Fruit fly (Drosophila melanogaster) whole organism, pupa: ENCODE results near the gene CG32437.

Source experiments
- CG10348 ChIP-seq: fragments of 200-800 bp; sonication (Bioruptor generic); IDR thresholded peaks from 2 replicates; pipeline ENCODE4 v1.3.6; 2022; ENCODE audit warnings: missing biosample characterization, missing genetic modification characterization
- CG12605 ChIP-seq: fragments of 200-800 bp; sonication (Bioruptor generic); IDR thresholded peaks from 2 replicates; pipeline ENCODE4 v1.3.6; 2022; ENCODE audit warnings: missing biosample characterization, missing genetic modification characterization
- CG13204 ChIP-seq: fragments of 200-800 bp; sonication (Bioruptor generic); optimal IDR thresholded peaks from 2 replicates; lab custom pipeline; 2018; ENCODE audit warnings: missing biosample characterization, mild to moderate bottlenecking, missing genetic modification characterization, moderate library complexity
- CG14655 ChIP-seq: fragments of 200-800 bp; sonication (Bioruptor generic); optimal IDR thresholded peaks from 3 replicates; lab custom pipeline; 2017; ENCODE audit warnings: mild to moderate bottlenecking, missing biosample characterization, missing genetic modification reagents, missing genetic modification characterization
- CG15710 ChIP-seq: fragments of 200-800 bp; sonication (Bioruptor generic); optimal IDR thresholded peaks from 2 replicates; lab custom pipeline; 2018; ENCODE audit warnings: missing biosample characterization, mild to moderate bottlenecking, missing genetic modification characterization, moderate library complexity
- CG32121 ChIP-seq: fragments of 200-800 bp; sonication (Bioruptor generic); IDR thresholded peaks from 2 replicates; pipeline ENCODE4 v1.3.6; 2022; ENCODE audit warnings: missing biosample characterization, missing genetic modification characterization
- CG34367 ChIP-seq: fragments of 200-800 bp; sonication (Bioruptor generic); optimal IDR thresholded peaks from 2 replicates; lab custom pipeline; 2018; ENCODE audit warnings: missing biosample characterization, mild to moderate bottlenecking, missing genetic modification characterization
- CG4496 ChIP-seq: fragments of 200-800 bp; sonication (Bioruptor generic); IDR thresholded peaks from 3 replicates; pipeline ENCODE4 v1.3.6; 2022; ENCODE audit warnings: missing biosample characterization, missing genetic modification characterization
- CG8159 ChIP-seq: fragments of 200-800 bp; sonication (Bioruptor generic); optimal IDR thresholded peaks from 3 replicates; lab custom pipeline; 2018; ENCODE audit warnings: missing biosample characterization, mild to moderate bottlenecking, missing genetic modification characterization, moderate library complexity
- CG8301 ChIP-seq: fragments of 200-800 bp; sonication (Bioruptor generic); optimal IDR thresholded peaks from 2 replicates; lab custom pipeline; 2018; ENCODE audit warnings: missing biosample characterization, mild to moderate bottlenecking, missing genetic modification characterization
- CG9948 ChIP-seq: fragments of 200-800 bp; sonication (Bioruptor generic); optimal IDR thresholded peaks from 2 replicates; lab custom pipeline; 2018; ENCODE audit warnings: missing biosample characterization, mild to moderate bottlenecking, missing genetic modification characterization, moderate library complexity
- D1 ChIP-seq: fragments of 200-800 bp; sonication (Bioruptor generic); optimal IDR thresholded peaks from 2 replicates; lab custom pipeline; 2018; ENCODE audit warnings: missing biosample characterization, mild to moderate bottlenecking, missing genetic modification characterization, moderate library complexity
- EcR ChIP-seq: fragments of 200-800 bp; sonication (Bioruptor generic); optimal IDR thresholded peaks from 3 replicates; lab custom pipeline; 2019; ENCODE audit warnings: missing biosample characterization, missing genetic modification characterization, mild to moderate bottlenecking, moderate library complexity, missing genetic modification reagents
- Ets98B ChIP-seq: fragments of 200-800 bp; sonication (Bioruptor generic); IDR thresholded peaks from 2 replicates; pipeline ENCODE4 v1.3.6; 2022; ENCODE audit warnings: missing biosample characterization, missing genetic modification characterization
- Pif1A ChIP-seq: fragments of 200-800 bp; sonication (Bioruptor generic); optimal IDR thresholded peaks from 3 replicates; lab custom pipeline; 2016; ENCODE audit warnings: missing biosample characterization, missing genetic modification characterization
- Pif1B ChIP-seq: fragments of 200-800 bp; sonication (Bioruptor generic); optimal IDR thresholded peaks from 3 replicates; lab custom pipeline; 2016; ENCODE audit warnings: missing biosample characterization, missing genetic modification characterization
- Snoo ChIP-seq: fragments of 200-800 bp; sonication (Bioruptor generic); optimal IDR thresholded peaks from 3 replicates; lab custom pipeline; 2017; ENCODE audit warnings: missing biosample characterization, mild to moderate bottlenecking, missing genetic modification characterization, inconsistent platforms
- fd96Ca ChIP-seq: fragments of 200-800 bp; sonication (Bioruptor generic); IDR thresholded peaks from 3 replicates; pipeline ENCODE4 v1.3.6; 2022; ENCODE audit warnings: missing biosample characterization, missing genetic modification characterization
- gl ChIP-seq: fragments of 200-800 bp; sonication (Bioruptor generic); optimal IDR thresholded peaks from 2 replicates; lab custom pipeline; 2018; ENCODE audit warnings: missing biosample characterization, mild to moderate bottlenecking, missing genetic modification characterization
- rn ChIP-seq: fragments of 200-800 bp; sonication (Bioruptor generic); IDR thresholded peaks from 2 replicates; pipeline ENCODE4 v1.3.6; 2022; ENCODE audit warnings: missing biosample characterization, missing genetic modification characterization

Gene CG32437

DNA sequence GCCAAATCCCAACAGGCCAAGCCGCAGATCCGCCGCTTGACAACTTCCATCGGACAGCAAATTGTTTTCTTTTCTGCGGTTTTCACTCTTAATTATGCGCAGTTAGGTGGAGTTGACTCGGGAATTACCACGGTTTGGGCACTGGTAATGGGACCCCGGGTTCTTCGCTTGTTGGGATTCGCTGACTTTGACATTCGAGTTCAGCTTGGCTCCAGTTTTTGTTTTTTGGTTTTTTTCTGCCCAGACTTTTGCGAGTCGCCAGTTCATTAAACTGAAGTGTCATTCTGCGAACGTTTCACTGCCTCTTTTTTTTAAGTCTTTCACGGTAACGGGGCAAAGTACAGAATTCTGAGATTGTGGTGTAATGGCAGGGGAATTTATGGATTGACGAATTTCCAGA is 31.3 kb downstream of the CG32437 start:
- no peak for TF ChIP-seq CG8159 (tag; lab: Kevin White, UChicago)
- TF ChIP-seq CG9948 = no peak
- TF ChIP-seq fd96Ca (GFP tag; lab: Robert Waterston, UW) = no peak
- no peak for TF ChIP-seq Pif1A (GFP tag; lab: Kevin White, UChicago)
- TF ChIP-seq CG32121 (GFP tag; lab: Robert Waterston, UW) = no peak
- TF ChIP-seq rn (GFP tag; lab: Robert Waterston, UW) = no peak
- no peak for TF ChIP-seq CG8301
- no peak for TF ChIP-seq CG4496
- TF ChIP-seq CG15710 = no peak
- no peak for TF ChIP-seq Ets98B (GFP tag; lab: Robert Waterston, UW)

DNA sequence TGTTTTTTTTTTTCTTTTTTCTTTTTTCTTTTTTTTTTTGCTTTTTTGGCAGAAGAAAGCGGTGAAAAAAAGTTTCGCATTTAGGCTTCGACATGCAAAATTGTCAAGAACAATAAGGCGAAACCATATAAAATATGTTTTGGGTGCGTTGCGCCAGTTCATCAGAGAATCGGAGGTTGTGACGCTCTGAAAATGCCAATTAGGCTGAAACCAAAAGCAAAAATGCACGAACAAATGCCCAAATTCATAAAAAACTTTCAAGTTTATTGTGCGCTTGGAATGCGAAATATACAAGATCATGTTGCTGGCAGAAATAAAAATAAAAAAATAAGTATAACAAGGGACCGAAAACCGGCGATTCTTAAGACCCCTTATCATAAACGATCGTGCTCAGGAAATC is 32.3 kb downstream of the CG32437 start:
- TF ChIP-seq D1 (tag; lab: Kevin White, UChicago) (no peak), CG12605 (no peak), fd96Ca (GFP tag; lab: Robert Waterston, UW) (no peak), Pif1B (GFP tag; lab: Kevin White, UChicago) (no peak), CG34367 (tag; lab: Kevin White, UChicago) (no peak), CG8159 (tag; lab: Kevin White, UChicago) (no peak), CG8301 (no peak), CG4496 (no peak)

- TF ChIP-seq EcR = no peak
- TF ChIP-seq CG15710 = no peak
- no peak for TF ChIP-seq rn (GFP tag; lab: Robert Waterston, UW)
- no peak for TF ChIP-seq CG32121 (GFP tag; lab: Robert Waterston, UW)
- TF ChIP-seq Pif1B (GFP tag; lab: Kevin White, UChicago) = no peak
- TF ChIP-seq CG10348 (GFP tag; lab: Robert Waterston, UW) = no peak
- no peak for TF ChIP-seq Ets98B (GFP tag; lab: Robert Waterston, UW)
- TF ChIP-seq Snoo (tag; lab: Kevin White, UChicago) = no peak
- no peak for TF ChIP-seq CG8301
- TF ChIP-seq CG8159 (tag; lab: Kevin White, UChicago) = no peak
- no peak for TF ChIP-seq CG34367 (tag; lab: Kevin White, UChicago)
Observed at dm6 chr3L:21390431-21390830, 32.9 kb downstream of the CG32437 start.

DNA sequence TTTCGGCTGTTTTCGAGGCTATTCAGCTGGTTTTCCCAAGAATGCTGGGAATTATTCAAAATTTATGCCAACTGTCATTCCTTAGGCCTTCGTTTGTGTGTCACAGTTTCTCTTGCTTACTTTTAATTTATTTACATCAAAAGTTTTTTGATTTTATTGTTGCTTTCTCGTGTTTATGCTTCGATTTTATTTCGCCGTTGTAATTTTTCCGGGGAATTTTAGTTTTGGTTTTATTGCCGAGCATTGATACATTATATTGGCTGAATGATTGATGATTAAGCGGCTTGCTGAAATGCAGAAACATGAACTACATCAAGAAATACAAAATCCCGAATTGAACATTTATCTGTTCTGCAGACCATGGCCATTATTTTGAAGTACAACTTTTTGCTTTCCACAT is 40.7 kb downstream of the CG32437 start:
- TF ChIP-seq CG15710 = no peak

- TF ChIP-seq fd96Ca (GFP tag; lab: Robert Waterston, UW) = no peak
- no peak for TF ChIP-seq CG34367 (tag; lab: Kevin White, UChicago)
- TF ChIP-seq CG13204 (GFP tag; lab: Kevin White, UChicago) = no peak
- no peak for TF ChIP-seq rn (GFP tag; lab: Robert Waterston, UW)
- no peak for TF ChIP-seq CG15710
- TF ChIP-seq Pif1A (GFP tag; lab: Kevin White, UChicago) = no peak
- no peak for TF ChIP-seq CG12605
- no peak for TF ChIP-seq CG4496
- no peak for TF ChIP-seq CG10348 (GFP tag; lab: Robert Waterston, UW)
- no peak for TF ChIP-seq gl
- TF ChIP-seq EcR = no peak
- TF ChIP-seq CG8301 = no peak
- TF ChIP-seq CG8159 (tag; lab: Kevin White, UChicago) = no peak
- TF ChIP-seq Ets98B (GFP tag; lab: Robert Waterston, UW) = no peak
- no peak for TF ChIP-seq Pif1B (GFP tag; lab: Kevin White, UChicago)
- TF ChIP-seq CG32121 (GFP tag; lab: Robert Waterston, UW) = no peak
- TF ChIP-seq, all 21 proteins: peak for 0
Observed at dm6 chr3L:21400206-21400605, 42.7 kb downstream of the CG32437 start.

dm6 chr3L:21402552-21402951 is 45.1 kb downstream of the CG32437 start:
- TF ChIP-seq CG9948 (no peak), CG4496 (no peak), Ets98B (GFP tag; lab: Robert Waterston, UW) (no peak)

- TF ChIP-seq D1 (tag; lab: Kevin White, UChicago) (no peak), CG13204 (GFP tag; lab: Kevin White, UChicago) (no peak), rn (GFP tag; lab: Robert Waterston, UW) (no peak), EcR (no peak), gl (no peak), CG14655 (no peak), CG8301 (no peak), Pif1B (GFP tag; lab: Kevin White, UChicago) (no peak), CG32121 (GFP tag; lab: Robert Waterston, UW) (no peak), CG15710 (no peak), Ets98B (GFP tag; lab: Robert Waterston, UW) (no peak), CG10348 (GFP tag; lab: Robert Waterston, UW) (no peak), CG8159 (tag; lab: Kevin White, UChicago) (no peak), CG12605 (no peak)
Observed at dm6 chr3L:21406638-21407037, 49.2 kb downstream of the CG32437 start, which contains the start of gene sa. TSS of gene sa (minus strand) at chr3L:21406738.
